Fruit fly (Drosophila melanogaster) whole organism, embryonic: ENCODE measurements around the gene ATP7.

Experiments
- ATbp ChIP-seq: fragments of 200-800 bp; sonication (Bioruptor generic); optimal IDR thresholded peaks from 2 replicates; lab custom pipeline; 2017; ENCODE audit warnings: missing biosample characterization, mild to moderate bottlenecking, missing genetic modification characterization, missing genetic modification reagents
- Antp ChIP-seq: fragments of 200-800 bp; sonication (Bioruptor generic); optimal IDR thresholded peaks from 3 replicates; lab custom pipeline; 2016; ENCODE audit warnings: missing biosample characterization, missing genetic modification characterization
- Blimp-1 ChIP-seq: fragments of 200-800 bp; sonication (Bioruptor generic); optimal IDR thresholded peaks from 3 replicates; lab custom pipeline; 2018; ENCODE audit warnings: missing biosample characterization, missing genetic modification characterization, mild to moderate bottlenecking, moderate library complexity, missing genetic modification reagents
- CG11398 ChIP-seq: fragments of 200-800 bp; sonication (Bioruptor generic); optimal IDR thresholded peaks from 2 replicates; lab custom pipeline; 2016; ENCODE audit warnings: missing biosample characterization, missing genetic modification characterization
- CG12299 ChIP-seq: fragments of 200-800 bp; sonication (Bioruptor generic); optimal IDR thresholded peaks from 2 replicates; lab custom pipeline; 2018; ENCODE audit warnings: missing biosample characterization, mild to moderate bottlenecking, missing genetic modification characterization
- CG1233 ChIP-seq: fragments of 200-800 bp; sonication (Bioruptor generic); optimal IDR thresholded peaks from 4 replicates; lab custom pipeline; 2018; ENCODE audit warnings: missing biosample characterization, mild to moderate bottlenecking, missing genetic modification characterization
- CG12659 ChIP-seq: fragments of 200-800 bp; sonication (Bioruptor generic); optimal IDR thresholded peaks from 3 replicates; lab custom pipeline; 2017; ENCODE audit warnings: mild to moderate bottlenecking, missing biosample characterization, missing genetic modification reagents, missing genetic modification characterization
- CG12769 ChIP-seq: fragments of 200-800 bp; sonication (Bioruptor generic); optimal IDR thresholded peaks from 2 replicates; lab custom pipeline; 2019; ENCODE audit warnings: missing biosample characterization, mild to moderate bottlenecking, missing genetic modification characterization, moderate library complexity
- CG14441 ChIP-seq: fragments of 200-800 bp; sonication (Bioruptor generic); IDR thresholded peaks from 2 replicates; pipeline ENCODE4 v1.3.6; 2022; ENCODE audit warnings: missing biosample characterization, missing genetic modification characterization
- CG1529 ChIP-seq: fragments of 200-800 bp; sonication (Bioruptor generic); optimal IDR thresholded peaks from 3 replicates; lab custom pipeline; 2018; ENCODE audit warnings: missing biosample characterization, missing genetic modification characterization
- CG15601 ChIP-seq: fragments of 200-800 bp; sonication (Bioruptor generic); optimal IDR thresholded peaks from 3 replicates; lab custom pipeline; 2019; ENCODE audit warnings: missing biosample characterization, mild to moderate bottlenecking, missing genetic modification characterization, moderate library complexity
- CG17359 ChIP-seq: fragments of 200-800 bp; sonication (Bioruptor generic); optimal IDR thresholded peaks from 3 replicates; lab custom pipeline; 2018; ENCODE audit warnings: missing biosample characterization, mild to moderate bottlenecking, missing genetic modification characterization, moderate library complexity
- CG17802 ChIP-seq: fragments of 200-800 bp; sonication (Bioruptor generic); optimal IDR thresholded peaks from 2 replicates; lab custom pipeline; 2018; ENCODE audit warnings: missing biosample characterization, mild to moderate bottlenecking, missing genetic modification characterization, moderate library complexity
- CG31388 ChIP-seq: fragments of 200-800 bp; sonication (Bioruptor generic); optimal IDR thresholded peaks from 2 replicates; lab custom pipeline; 2016; ENCODE audit warnings: missing biosample characterization, missing genetic modification characterization
- CG3726 ChIP-seq: fragments of 200-800 bp; sonication (Bioruptor generic); IDR thresholded peaks from 3 replicates; pipeline ENCODE4, ENCODE4 v1.3.6; 2022; ENCODE audit warnings: missing biosample characterization, missing genetic modification characterization
- CG4820 ChIP-seq: fragments of 200-800 bp; sonication (Bioruptor generic); optimal IDR thresholded peaks from 3 replicates; lab custom pipeline; 2016; ENCODE audit warnings: missing biosample characterization, missing genetic modification characterization
- CG9797 ChIP-seq: fragments of 200-800 bp; sonication (Bioruptor generic); optimal IDR thresholded peaks from 3 replicates; lab custom pipeline; 2018; ENCODE audit warnings: missing biosample characterization, mild to moderate bottlenecking, missing genetic modification characterization
- Camta ChIP-seq: fragments of 200-800 bp; sonication (Bioruptor generic); optimal IDR thresholded peaks from 2 replicates; lab custom pipeline; 2016; ENCODE audit warnings: missing biosample characterization, missing genetic modification characterization
- Deaf1 ChIP-seq: fragments of 200-800 bp; optimal IDR thresholded peaks from 3 replicates; lab custom pipeline; 2019; ENCODE audit warnings: missing biosample characterization, mild to moderate bottlenecking, missing genetic modification characterization, moderate library complexity
- Dip2 ChIP-seq: fragments of 200-800 bp; sonication (Bioruptor generic); IDR thresholded peaks from 2 replicates; pipeline ENCODE4 v1.3.6; 2022; ENCODE audit warnings: missing biosample characterization, missing genetic modification characterization
- Dref ChIP-seq: fragments of 200-800 bp; sonication (Bioruptor generic); IDR thresholded peaks from 2 replicates; pipeline ENCODE4 v1.3.6; 2022; ENCODE audit warnings: missing biosample characterization, missing genetic modification characterization
- E2f2 ChIP-seq: fragments of 200-800 bp; sonication (Bioruptor generic); IDR thresholded peaks from 2 replicates; pipeline ENCODE4 v1.3.6; 2022; ENCODE audit warnings: missing biosample characterization, missing genetic modification characterization
- Hmr ChIP-seq: fragments of 200-800 bp; sonication (Bioruptor generic); optimal IDR thresholded peaks from 3 replicates; lab custom pipeline; 2017; ENCODE audit warnings: mild to moderate bottlenecking, missing biosample characterization, missing genetic modification reagents, missing genetic modification characterization
- Hr3 ChIP-seq: fragments of 200-800 bp; sonication (Bioruptor generic); optimal IDR thresholded peaks from 3 replicates; lab custom pipeline; 2016; ENCODE audit warnings: missing biosample characterization, missing genetic modification characterization
- MESR4 ChIP-seq: fragments of 200-800 bp; sonication (Bioruptor generic); optimal IDR thresholded peaks from 2 replicates; lab custom pipeline; 2018; ENCODE audit warnings: missing biosample characterization, mild to moderate bottlenecking, missing genetic modification characterization, moderate library complexity
- Med ChIP-seq: fragments of 200-800 bp; sonication (Bioruptor generic); peaks from one replicate; lab custom pipeline; 2016; ENCODE audit warnings: missing biosample characterization, missing genetic modification characterization, mild to moderate bottlenecking, inconsistent platforms, moderate library complexity
- Scr ChIP-seq: fragments of 200-800 bp; sonication (Bioruptor generic); IDR thresholded peaks from 2 replicates; pipeline ENCODE4 v1.3.6; 2022; ENCODE audit warnings: missing biosample characterization, missing genetic modification characterization; ENCODE audit not compliant: partially characterized antibody
- Spps ChIP-seq: fragments of 200-800 bp; sonication (Bioruptor generic); optimal IDR thresholded peaks from 2 replicates; lab custom pipeline; 2018; ENCODE audit warnings: missing biosample characterization, mild to moderate bottlenecking, missing genetic modification characterization
- Sry-β ChIP-seq: fragments of 200-800 bp; sonication (Bioruptor generic); optimal IDR thresholded peaks from 2 replicates; lab custom pipeline; 2018; ENCODE audit warnings: missing biosample characterization, mild to moderate bottlenecking, missing genetic modification characterization, moderate library complexity
- bcd ChIP-seq: fragments of 200-800 bp; sonication (Bioruptor generic); optimal IDR thresholded peaks from 2 replicates; lab custom pipeline; 2017; ENCODE audit warnings: missing biosample characterization, mild to moderate bottlenecking, missing genetic modification characterization
- bowl ChIP-seq: fragments of 200-800 bp; sonication (Bioruptor generic); IDR thresholded peaks from 2 replicates; pipeline ENCODE4 v1.3.6; 2022; ENCODE audit warnings: missing biosample characterization, missing genetic modification characterization
- bsh ChIP-seq, 2 experiments: fragments of 200-800 bp; sonication (Bioruptor generic); optimal IDR thresholded peaks; 2 replicates each; lab custom pipeline; 2017 to 2018; ENCODE audit warnings: mild to moderate bottlenecking in 2 of 2, missing biosample characterization in 2 of 2, missing genetic modification characterization in 2 of 2, moderate library complexity in 1 of 2
- cas ChIP-seq: fragments of 200-800 bp; sonication (Bioruptor generic); IDR thresholded peaks from 2 replicates; pipeline ENCODE4 v1.3.6; 2022; ENCODE audit warnings: missing biosample characterization, missing genetic modification characterization
- caup ChIP-seq: fragments of 200-800 bp; sonication (Bioruptor generic); optimal IDR thresholded peaks from 3 replicates; lab custom pipeline; 2017; ENCODE audit warnings: missing biosample characterization, mild to moderate bottlenecking, missing genetic modification characterization, moderate library complexity; ENCODE audit not compliant: severe bottlenecking
- danr ChIP-seq: fragments of 200-800 bp; sonication (Bioruptor generic); IDR thresholded peaks from 2 replicates; pipeline ENCODE4 v1.3.6; 2022; ENCODE audit warnings: missing biosample characterization, missing genetic modification characterization
- grn ChIP-seq: fragments of 200-800 bp; sonication (Bioruptor generic); optimal IDR thresholded peaks from 3 replicates; lab custom pipeline; 2017; ENCODE audit warnings: missing biosample characterization, missing genetic modification characterization
- her ChIP-seq: fragments of 200-800 bp; sonication (Bioruptor generic); optimal IDR thresholded peaks from 2 replicates; lab custom pipeline; 2016; ENCODE audit warnings: missing biosample characterization, missing genetic modification characterization
- inv ChIP-seq: fragments of 200-800 bp; sonication (Bioruptor generic); IDR thresholded peaks from 2 replicates; pipeline ENCODE4 v1.3.6; 2022; ENCODE audit warnings: missing biosample characterization, missing genetic modification characterization; ENCODE audit not compliant: partially characterized antibody
- ken ChIP-seq: fragments of 200-800 bp; sonication (Bioruptor generic); IDR thresholded peaks from 3 replicates; pipeline ENCODE4 v1.3.6; 2022; ENCODE audit warnings: missing biosample characterization, missing genetic modification characterization
- kni ChIP-seq: fragments of 200-800 bp; sonication (Bioruptor generic); optimal IDR thresholded peaks from 3 replicates; lab custom pipeline; 2017; ENCODE audit warnings: mild to moderate bottlenecking, missing biosample characterization, missing genetic modification reagents, missing genetic modification characterization
- lbe ChIP-seq: fragments of 200-800 bp; sonication (Bioruptor generic); optimal IDR thresholded peaks from 2 replicates; lab custom pipeline; 2016; ENCODE audit warnings: missing biosample characterization, mild to moderate bottlenecking, missing genetic modification characterization
- lilli ChIP-seq: fragments of 200-800 bp; sonication (Bioruptor generic); optimal IDR thresholded peaks from 3 replicates; lab custom pipeline; 2016; ENCODE audit warnings: missing biosample characterization, missing genetic modification characterization
- nau ChIP-seq: fragments of 200-800 bp; sonication (Bioruptor generic); optimal IDR thresholded peaks from 3 replicates; lab custom pipeline; 2017; ENCODE audit warnings: missing biosample characterization, mild to moderate bottlenecking, missing genetic modification characterization, missing genetic modification reagents
- org-1 ChIP-seq: fragments of 200-800 bp; sonication (Bioruptor generic); optimal IDR thresholded peaks from 2 replicates; lab custom pipeline; 2017; ENCODE audit warnings: missing biosample characterization, missing genetic modification characterization
- otp ChIP-seq: fragments of 200-800 bp; sonication (Bioruptor generic); IDR thresholded peaks from 3 replicates; pipeline ENCODE4, ENCODE4 v1.3.6; 2022; ENCODE audit warnings: missing biosample characterization, missing genetic modification characterization
- pros ChIP-seq: fragments of 200-800 bp; sonication (Bioruptor generic); optimal IDR thresholded peaks from 3 replicates; lab custom pipeline; 2019; ENCODE audit warnings: missing biosample characterization, mild to moderate bottlenecking, missing genetic modification characterization, moderate library complexity
- sd ChIP-seq: fragments of 200-800 bp; sonication (Bioruptor generic); optimal IDR thresholded peaks from 3 replicates; lab custom pipeline; 2018; ENCODE audit warnings: missing biosample characterization, mild to moderate bottlenecking, missing genetic modification characterization, moderate library complexity
- stc ChIP-seq: fragments of 200-800 bp; sonication (Bioruptor generic); IDR thresholded peaks from 2 replicates; pipeline ENCODE4 v1.3.6; 2022; ENCODE audit warnings: missing biosample characterization, missing genetic modification characterization
- twi ChIP-seq: fragments of 200-800 bp; optimal IDR thresholded peaks from 2 replicates; lab custom pipeline; 2019; ENCODE audit warnings: missing biosample characterization, mild to moderate bottlenecking, missing genetic modification characterization, moderate library complexity
- wdn ChIP-seq: fragments of 200-800 bp; sonication (Bioruptor generic); IDR thresholded peaks from 2 replicates; pipeline ENCODE4 v1.3.6; 2022; ENCODE audit warnings: missing biosample characterization, missing genetic modification characterization

ATP7 gene

DNA sequence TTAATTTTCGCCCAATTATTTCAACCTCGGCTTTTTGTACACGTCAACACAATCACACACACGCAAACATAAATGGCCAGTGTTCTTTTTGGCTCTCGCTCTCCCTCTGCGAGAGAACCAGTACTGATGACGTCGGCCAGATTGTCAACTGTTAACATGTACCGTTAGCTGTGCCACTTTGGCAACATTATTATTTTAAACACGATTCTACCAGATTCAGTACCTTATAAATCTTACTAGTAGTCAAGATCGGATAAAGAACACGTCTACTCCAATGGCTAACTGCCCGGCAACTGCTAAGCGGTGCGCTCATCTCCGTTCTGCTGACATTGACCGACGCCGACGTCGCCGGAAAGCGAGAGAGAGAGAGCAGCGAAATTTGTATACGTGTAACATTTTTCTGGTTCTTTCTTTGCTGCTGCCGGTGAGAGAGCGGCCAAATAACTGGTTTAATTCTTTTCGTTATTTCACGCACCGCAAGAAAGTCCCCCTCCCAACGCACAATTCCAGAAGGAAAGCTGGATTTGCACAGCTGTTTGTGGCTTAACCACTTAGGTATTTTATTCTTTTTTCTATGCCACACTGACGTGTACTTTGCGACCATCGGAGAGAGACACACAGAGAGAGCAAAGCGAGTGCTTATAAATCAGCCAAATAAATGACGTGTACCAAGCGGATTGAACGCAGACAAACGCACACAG lies 49.6 kb upstream of the ATP7 start (continued):
- TF ChIP-seq bsh (GFP tag; optimal IDR thresholded peaks at IDR 0.05; lab: Kevin White, UChicago), result peak in 1 of 2 experiments; percentile 38
- TF ChIP-seq CG11398 (GFP tag; lab: Kevin White, UChicago), result no peak
- TF ChIP-seq wdn (GFP tag; lab: Robert Waterston, UW), result no peak
- no peak for TF ChIP-seq CG3726 (GFP tag; lab: Robert Waterston, UW)
- no peak for TF ChIP-seq Deaf1 (tag; lab: Kevin White, UChicago)
- no peak for TF ChIP-seq stc (GFP tag; lab: Robert Waterston, UW)
- peak; percentile 48 for TF ChIP-seq pros
- peak; percentile 5 for TF ChIP-seq CG17359 (tag; lab: Kevin White, UChicago)
- TF ChIP-seq org-1 (GFP tag; lab: Kevin White, UChicago), result no peak
- no peak for TF ChIP-seq CG12659
- TF ChIP-seq CG1529, result no peak
- no peak for TF ChIP-seq ATbp (GFP tag; lab: Kevin White, UChicago)
- no peak for TF ChIP-seq nau
- TF ChIP-seq Sry-β (GFP tag; lab: Kevin White, UChicago), result no peak
- TF ChIP-seq CG4820 (GFP tag; lab: Kevin White, UChicago), result no peak
- no peak for TF ChIP-seq bcd (GFP tag; lab: Kevin White, UChicago)
- TF ChIP-seq inv (GFP tag; lab: Robert Waterston, UW), result no peak
- no peak for TF ChIP-seq lilli (GFP tag; lab: Kevin White, UChicago)
- no peak for TF ChIP-seq bowl
- TF ChIP-seq cas, result no peak
- no peak for TF ChIP-seq CG17802 (tag; lab: Kevin White, UChicago)
- peak; percentile 13 for TF ChIP-seq CG12769 (tag; lab: Kevin White, UChicago)
- TF ChIP-seq Hmr (GFP tag; lab: Kevin White, UChicago), result no peak
- no peak for TF ChIP-seq Dip2 (GFP tag; lab: Robert Waterston, UW)
- TF ChIP-seq CG1233 (GFP tag; lab: Kevin White, UChicago), result no peak
- no peak for TF ChIP-seq caup (GFP tag; lab: Kevin White, UChicago)
- TF ChIP-seq her (GFP tag; lab: Kevin White, UChicago), result no peak
- no peak for TF ChIP-seq CG12299 (tag; lab: Kevin White, UChicago)
- TF ChIP-seq CG9797 (GFP tag; lab: Kevin White, UChicago), result no peak
- TF ChIP-seq danr (GFP tag; lab: Robert Waterston, UW), result no peak
- no peak for TF ChIP-seq Camta
- TF ChIP-seq E2f2 (GFP tag; lab: Robert Waterston, UW), result no peak
- TF ChIP-seq Spps (tag; lab: Kevin White, UChicago), result no peak
- TF ChIP-seq sd, result peak; percentile 23
- TF ChIP-seq CG31388 (GFP tag; lab: Kevin White, UChicago), result no peak
- peak; percentile 56 for TF ChIP-seq Med
- no peak for TF ChIP-seq ken (GFP tag; lab: Robert Waterston, UW)
- TF ChIP-seq kni (GFP tag; lab: Kevin White, UChicago), result no peak
- no peak for TF ChIP-seq otp (GFP tag; lab: Robert Waterston, UW)
- no peak for TF ChIP-seq lbe (GFP tag; lab: Kevin White, UChicago)
- peak; percentile 7 for TF ChIP-seq grn (GFP tag; lab: Kevin White, UChicago)
- TF ChIP-seq CG14441 (GFP tag; lab: Robert Waterston, UW), result no peak
- no peak for TF ChIP-seq Blimp-1 (GFP tag; lab: Kevin White, UChicago)
- no peak for TF ChIP-seq twi (tag; lab: Kevin White, UChicago)
- no peak for TF ChIP-seq Dref
- no peak for TF ChIP-seq Hr3
- no peak for TF ChIP-seq Scr (GFP tag; lab: Robert Waterston, UW)
- TF ChIP-seq MESR4 (GFP tag; lab: Kevin White, UChicago), result peak; percentile 1
- TF ChIP-seq CG15601 (tag; lab: Kevin White, UChicago), result no peak
- TF ChIP-seq Antp (GFP tag; lab: Kevin White, UChicago), result no peak
